Worm (Caenorhabditis elegans) whole organism, L1 larva: Measurements from ENCODE around the gene fbxa-1.

Source experiments
- ama-1 ChIP-seq: fragments of 150-350 bp; optimal IDR thresholded peaks from 2 replicates; lab custom pipeline; 2014
- nhr-237 ChIP-seq: fragments of 150-350 bp; optimal IDR thresholded peaks from 2 replicates; lab custom pipeline; 2014; ENCODE audit warnings: missing biosample characterization, missing genetic modification characterization

- no peak for TF ChIP-seq nhr-237 (tag; lab: Kevin White, UChicago)
- TF ChIP-seq ama-1 (lab: Kevin White, UChicago): no peak
These were observed 39.4 kb upstream of the fbxa-1 start, which contains the start of gene gip-1 for ce11 chrIII:2347291-2347690.
